Worm (Caenorhabditis elegans) whole organism, L4 larva: Measurements from ENCODE around the gene nhr-285.

Experiments
- lsy-2 ChIP-seq, 2 experiments: fragments of 150-350 bp in 1 of 2; sonication (generic microtip) in 1 of 2; optimal IDR thresholded peaks; 2 replicates each; lab custom pipeline; 2014 to 2017; ENCODE audit warnings: missing biosample characterization in 2 of 2, missing genetic modification characterization in 2 of 2
- nhr-10 ChIP-seq: fragments of 150-350 bp; optimal IDR thresholded peaks from 2 replicates; lab custom pipeline; 2014; ENCODE audit warnings: missing biosample characterization, missing genetic modification characterization
- nhr-237 ChIP-seq: sonication (generic microtip); optimal IDR thresholded peaks from 2 replicates; lab custom pipeline; 2017; ENCODE audit warnings: missing biosample characterization, missing genetic modification characterization
- sdz-12 ChIP-seq: fragments of 200-800 bp; sonication (Bioruptor generic); optimal IDR thresholded peaks from 2 replicates; lab custom pipeline; 2018; ENCODE audit warnings: mild to moderate bottlenecking, missing genetic modification characterization, missing compliant biosample characterization
- skn-1 ChIP-seq: fragments of 150-350 bp; optimal IDR thresholded peaks from 2 replicates; lab custom pipeline; 2014; ENCODE audit warnings: missing biosample characterization, missing genetic modification characterization
- snpc-4 ChIP-seq: fragments of 150-350 bp; optimal IDR thresholded peaks from 2 replicates; lab custom pipeline; 2014; ENCODE audit warnings: missing biosample characterization, missing genetic modification characterization

DNA sequence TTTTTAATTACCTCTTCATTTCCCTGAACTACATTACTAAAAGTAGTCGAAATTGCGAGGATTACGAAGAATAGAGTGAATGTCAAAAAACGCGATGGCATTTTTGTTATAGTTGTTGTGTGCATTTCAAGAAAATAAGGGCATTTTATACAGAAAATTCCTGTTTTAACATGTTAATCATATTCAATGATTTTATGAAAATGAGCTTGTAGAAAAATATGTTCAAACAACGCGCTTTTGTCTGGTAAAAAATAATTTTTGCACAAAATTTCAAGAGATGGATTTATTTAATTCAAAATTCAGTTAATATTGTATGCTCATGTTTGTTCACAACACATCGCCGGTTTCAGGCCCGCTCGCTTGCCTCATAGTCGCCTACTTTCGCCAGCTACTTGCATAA lies 19.1 kb upstream of the nhr-285 start, which contains the start of gene T26E4.10:
- TF ChIP-seq sdz-12 (GFP tag; lab: Kevin White, UChicago), result no peak
- TF ChIP-seq nhr-10 (tag; lab: Kevin White, UChicago), result no peak
- TF ChIP-seq snpc-4 (tag; lab: Kevin White, UChicago), result no peak
- TF ChIP-seq lsy-2 (tag; optimal IDR thresholded peaks at IDR 0.05; lab: Kevin White, UChicago), result no peak
- TF ChIP-seq nhr-237 (tag; lab: Kevin White, UChicago), result no peak
- TF ChIP-seq skn-1 (tag; lab: Kevin White, UChicago), result no peak
